Fruit fly (Drosophila melanogaster): ENCODE results near the gene Cdc27.

The Cdc27 gene

dm6 chr3L:7249167-7249566 lies at the start of gene Cdc27:
Gene Cdc27 (minus strand): TSS chr3L:7249340.
- TF ChIP-seq CG17801 (GFP tag; optimal IDR thresholded peaks at IDR 0.05; ENCODE audit: partially characterized antibody): peak; percentile 15

DNA sequence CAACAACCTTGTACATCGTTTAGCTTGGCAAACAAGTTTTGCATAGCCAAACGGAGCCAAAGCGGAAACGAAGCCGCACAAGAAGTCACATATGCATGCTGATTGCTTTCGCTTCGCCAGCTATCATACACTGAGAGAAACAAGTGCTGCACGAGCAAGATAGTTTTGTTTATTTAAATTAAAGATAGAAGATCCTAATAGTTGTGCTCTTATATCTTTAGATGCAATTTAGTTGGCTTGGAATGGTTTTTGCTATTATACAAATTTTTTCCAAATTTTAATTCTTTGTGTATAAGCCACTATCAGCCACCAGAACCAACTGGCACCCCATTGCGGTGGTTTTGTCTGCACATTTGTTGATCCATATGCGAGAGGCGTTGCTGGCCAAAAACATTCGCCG lies 34.4 kb upstream of the Cdc27 start:
- TF ChIP-seq CG17801 (GFP tag; optimal IDR thresholded peaks at IDR 0.05; ENCODE audit: partially characterized antibody): no peak

DNA sequence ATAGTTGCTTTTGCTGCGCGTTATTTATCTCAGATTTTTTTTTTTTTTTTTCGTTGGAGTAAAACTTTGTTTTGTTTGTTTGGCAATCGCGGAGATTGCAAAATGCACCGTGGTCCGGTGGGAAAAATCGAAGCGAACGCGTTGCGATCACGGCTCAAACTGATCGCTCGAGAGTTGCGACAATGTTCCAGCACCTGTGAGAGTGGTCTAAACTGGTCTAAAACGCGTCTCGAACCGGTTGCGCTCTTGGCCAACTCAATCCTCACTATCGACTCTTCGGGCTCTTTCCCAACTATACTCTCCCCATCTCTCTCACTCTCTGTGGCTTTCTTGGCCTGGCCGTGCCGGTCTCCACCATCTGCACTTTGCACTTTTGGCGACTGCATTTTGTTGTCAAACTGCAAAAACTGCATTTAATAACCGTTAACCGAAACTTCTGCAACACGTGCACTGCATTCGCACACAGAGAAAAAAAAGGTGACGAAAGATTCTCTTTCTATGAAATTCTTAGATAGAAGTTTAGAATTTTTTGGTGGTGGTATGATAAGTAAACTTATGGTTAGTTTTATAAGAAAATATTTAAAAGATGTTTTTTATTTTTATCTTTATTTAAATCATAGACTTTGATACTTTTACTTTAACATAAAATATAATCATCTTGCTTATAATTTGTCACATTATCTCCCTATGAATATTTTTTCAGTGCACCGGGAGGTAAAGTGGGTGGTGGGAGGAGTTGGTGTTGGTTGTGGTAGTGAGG lies 14.8 kb upstream of the Cdc27 start, which contains the start of gene CG14830:
CG14830 (minus strand) TSS at position 164 of the 760 bp plus-strand sequence.
- TF ChIP-seq CG17801 (GFP tag; optimal IDR thresholded peaks at IDR 0.05; ENCODE audit: partially characterized antibody): peak; percentile 24

DNA sequence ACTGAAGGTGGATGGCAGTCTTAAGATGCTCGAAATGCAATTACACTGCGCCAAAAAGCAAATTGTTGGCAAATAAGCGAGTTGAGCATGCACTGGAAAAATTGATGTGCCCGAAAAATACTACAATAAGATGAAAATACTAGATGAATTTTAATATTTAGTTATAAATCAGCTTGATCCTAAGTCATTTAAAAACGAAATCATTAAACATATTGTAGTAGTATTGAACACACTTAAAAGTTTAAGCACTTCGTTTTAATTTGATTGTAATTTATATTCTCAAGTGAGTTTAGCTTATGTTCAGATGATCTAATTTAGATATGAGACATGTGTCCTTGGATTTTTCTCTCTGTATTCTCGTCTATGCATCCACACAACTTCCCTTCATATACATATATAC lies 13.3 kb upstream of the Cdc27 start:
- no peak for TF ChIP-seq CG17801 (GFP tag; optimal IDR thresholded peaks at IDR 0.05; ENCODE audit: partially characterized antibody)

DNA sequence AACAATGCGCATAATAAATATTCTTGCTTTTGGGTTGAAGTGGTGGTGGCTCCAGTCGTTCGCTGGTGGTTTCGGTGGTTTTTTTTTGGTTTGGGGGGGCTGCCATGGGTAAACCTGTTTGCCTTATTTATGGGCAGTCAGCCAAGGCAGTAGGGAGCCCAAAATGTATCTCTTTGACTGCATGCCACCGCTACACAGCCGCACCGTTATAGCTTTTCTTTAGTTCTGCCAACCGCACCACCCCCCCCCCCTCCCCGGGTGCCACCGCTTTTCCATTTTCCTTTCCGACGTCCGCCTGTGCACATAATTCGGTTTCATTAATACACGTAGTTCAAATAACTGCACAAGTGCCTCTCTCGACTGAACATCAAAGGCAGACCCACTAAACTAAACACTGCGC lies 9.1 kb upstream of the Cdc27 start:
- no peak for TF ChIP-seq CG17801 (GFP tag; optimal IDR thresholded peaks at IDR 0.05; ENCODE audit: partially characterized antibody)

DNA sequence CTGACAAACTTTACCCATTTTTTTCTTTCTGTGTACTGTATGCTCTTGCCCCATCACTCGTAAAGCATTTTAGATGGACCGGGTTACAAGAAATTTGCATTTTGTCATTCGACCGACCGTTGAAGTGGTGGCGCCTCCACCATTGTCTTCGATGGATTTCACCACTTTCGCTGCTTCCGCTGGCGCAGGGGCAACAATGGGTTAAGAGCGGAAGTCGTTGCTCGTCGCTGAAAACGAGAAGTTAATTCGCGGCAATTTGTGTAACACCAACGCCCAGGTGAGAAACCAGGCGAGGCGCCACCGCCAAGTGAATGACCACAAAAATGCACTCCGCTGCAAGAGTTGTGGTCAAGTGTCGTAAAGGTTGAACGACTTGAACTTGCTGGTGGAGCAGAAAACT lies 5.6 kb upstream of the Cdc27 start:
- no peak for TF ChIP-seq CG17801 (GFP tag; optimal IDR thresholded peaks at IDR 0.05; ENCODE audit: partially characterized antibody)

dm6 chr3L:7250469-7250868 lies 1.3 kb upstream of the Cdc27 start, which contains the start of gene MED4:
Gene MED4 (minus strand): TSS chr3L:7250527.
- TF ChIP-seq CG17801 (GFP tag; optimal IDR thresholded peaks at IDR 0.05; ENCODE audit: partially characterized antibody): peak; percentile 47

DNA sequence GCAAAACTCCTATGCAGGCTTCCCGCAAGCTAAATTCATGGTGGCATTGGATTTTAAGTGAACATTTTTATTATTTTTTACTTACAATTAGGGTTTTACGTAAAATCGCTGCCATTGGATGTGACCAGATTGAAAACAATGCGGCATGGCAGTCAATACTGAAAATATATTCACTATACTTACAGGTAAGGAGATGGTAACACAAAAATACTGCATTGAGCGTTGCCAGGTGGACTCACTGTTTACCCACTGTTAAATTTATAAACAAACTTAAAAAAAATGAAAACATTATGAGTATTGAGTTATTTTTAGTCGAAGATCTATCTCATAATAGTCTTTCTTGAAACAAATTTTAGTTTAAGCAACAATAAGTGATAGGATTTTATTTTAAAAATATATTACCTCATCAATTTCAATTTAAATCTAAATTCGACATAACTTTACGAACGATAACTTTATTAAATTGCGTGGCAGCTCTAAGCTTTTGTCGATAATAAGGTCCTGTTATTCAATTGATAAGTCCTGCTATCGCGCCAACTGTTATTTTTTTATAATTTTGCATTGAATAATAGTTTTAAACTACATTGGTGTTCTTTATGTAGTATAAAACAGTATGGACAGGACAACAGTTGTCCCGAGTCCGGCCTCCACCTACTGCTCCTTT lies 5.2 kb downstream of the Cdc27 start, which contains the start of the genes mRpL50 and mei-P22:
mRpL50 (minus strand) TSS at position 159 of the 664 bp plus-strand sequence.
mei-P22 (plus strand) TSS at position 614 of the 664 bp plus-strand sequence.
- peak; percentile 6 for TF ChIP-seq CG17801 (GFP tag; optimal IDR thresholded peaks at IDR 0.05; ENCODE audit: partially characterized antibody)

- TF ChIP-seq CG17801 (GFP tag; optimal IDR thresholded peaks at IDR 0.05; ENCODE audit: partially characterized antibody): peak; percentile 83
Measured at dm6 chr3L:7241217-7241859, 7.8 kb downstream of the Cdc27 start, which contains the start of the genes RpL18 and Neos. Gene RpL18 (minus strand): TSS chr3L:7241351. Gene Neos (plus strand): TSS chr3L:7241628.

- TF ChIP-seq CG17801 (GFP tag; optimal IDR thresholded peaks at IDR 0.05; ENCODE audit: partially characterized antibody): no peak
Measured at dm6 chr3L:7238072-7238759, 10.9 kb downstream of the Cdc27 start, which contains the start of the genes CG14829 and BHD. Gene CG14829 (minus strand): TSS chr3L:7238122. Gene BHD (plus strand): TSS chr3L:7238542.

dm6 chr3L:7234212-7234611 lies 14.9 kb downstream of the Cdc27 start, which contains the start of gene CG14826:
Gene CG14826 (plus strand): TSS chr3L:7234512.
- no peak for TF ChIP-seq CG17801 (GFP tag; optimal IDR thresholded peaks at IDR 0.05; ENCODE audit: partially characterized antibody)

Data from ovary, adult (tissue).